Fruit fly (Drosophila melanogaster): ENCODE data around the gene CG16854.

CG16854 gene

DNA sequence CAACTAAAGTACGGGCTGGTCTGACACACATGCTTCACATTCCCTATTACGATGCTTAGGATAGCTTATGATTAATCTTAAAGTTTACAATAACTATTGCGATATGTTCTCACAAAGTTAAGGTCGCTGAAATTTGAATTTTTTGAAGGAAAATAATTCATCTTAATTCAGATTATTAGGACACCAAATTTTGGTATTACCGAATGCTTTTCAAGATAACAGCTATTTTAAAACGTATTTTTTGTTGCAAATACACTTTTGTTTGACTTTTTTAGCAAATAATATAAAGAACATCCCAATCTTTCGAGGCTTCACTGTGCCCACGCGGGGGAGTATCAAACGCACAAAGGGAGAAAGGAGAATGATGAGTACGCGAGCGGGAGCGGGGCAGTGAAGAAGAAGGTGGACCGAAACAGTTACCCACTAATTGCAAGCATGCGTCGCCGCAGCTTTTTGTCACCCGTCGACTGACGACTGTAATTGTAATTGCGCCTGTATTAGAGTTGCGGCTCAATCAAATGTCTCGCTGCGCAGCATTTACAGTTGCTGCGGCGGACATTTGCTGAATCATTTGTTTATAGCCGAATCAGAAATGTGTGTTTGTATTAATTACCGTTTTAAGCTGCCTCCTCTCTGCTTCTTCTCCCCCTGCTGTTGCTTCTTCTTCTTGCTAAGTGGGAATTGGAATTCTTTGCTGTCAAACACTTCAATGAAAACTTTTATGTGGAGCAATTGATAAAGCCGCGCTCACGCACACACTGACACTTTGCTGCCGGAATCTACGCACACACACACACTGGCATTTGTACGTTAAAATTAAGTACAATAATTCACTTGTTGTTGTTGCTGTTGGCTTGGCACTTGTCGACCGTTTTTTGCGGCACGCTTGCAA is 20.3 kb upstream of the CG16854 start:
- no peak for TF ChIP-seq lola (GFP tag; optimal IDR thresholded peaks at IDR 0.05)
- TF ChIP-seq GATAd (GFP tag; optimal IDR thresholded peaks at IDR 0.05): no peak
- no peak for TF ChIP-seq sv (GFP tag; optimal IDR thresholded peaks at IDR 0.05)
- peak; percentile 33 for TF ChIP-seq Sp1 (GFP tag; optimal IDR thresholded peaks at IDR 0.05)
- TF ChIP-seq CG32264 (GFP tag; optimal IDR thresholded peaks at IDR 0.05): peak; percentile 27
- peak; percentile 66 for TF ChIP-seq ey (GFP tag; optimal IDR thresholded peaks at IDR 0.05)
- peak in 1 of 2 experiments; percentile 72 for TF ChIP-seq foxo (GFP tag; optimal IDR thresholded peaks at IDR 0.05)
- no peak for TF ChIP-seq brk (GFP tag; optimal IDR thresholded peaks at IDR 0.05)
- no peak for TF ChIP-seq dl (GFP tag; optimal IDR thresholded peaks at IDR 0.05; ENCODE audit: insufficient read depth in 1 of 2, partially characterized antibody in 2 of 2)
- TF ChIP-seq Mio (GFP tag; optimal IDR thresholded peaks at IDR 0.05): no peak
- no peak for TF ChIP-seq Hr83 (GFP tag; optimal IDR thresholded peaks at IDR 0.05; ENCODE audit: poor library complexity, severe bottlenecking)
- peak; percentile 62 for TF ChIP-seq rgr (GFP tag; optimal IDR thresholded peaks at IDR 0.05)
- TF ChIP-seq OdsH (GFP tag; optimal IDR thresholded peaks at IDR 0.05): peak; percentile 46
- TF ChIP-seq dmrt93B (GFP tag; optimal IDR thresholded peaks at IDR 0.05): no peak
- no peak for TF ChIP-seq N (GFP tag; optimal IDR thresholded peaks at IDR 0.05)
- TF ChIP-seq psq (GFP tag; optimal IDR thresholded peaks at IDR 0.05): peak; percentile 16
- no peak for TF ChIP-seq CG9705 (GFP tag; optimal IDR thresholded peaks at IDR 0.05)
- TF ChIP-seq woc (GFP tag; optimal IDR thresholded peaks at IDR 0.05): peak; percentile 5
- TF ChIP-seq sage (GFP tag; optimal IDR thresholded peaks at IDR 0.05): no peak
- no peak for TF ChIP-seq dsf (GFP tag; optimal IDR thresholded peaks at IDR 0.05; ENCODE audit: borderline replicate concordance)
- no peak for TF ChIP-seq Dif (GFP tag; optimal IDR thresholded peaks at IDR 0.05; ENCODE audit: partially characterized antibody)
- TF ChIP-seq br (GFP tag; optimal IDR thresholded peaks at IDR 0.05): peak; percentile 45
- TF ChIP-seq fru (GFP tag; optimal IDR thresholded peaks at IDR 0.05): peak; percentile 71
- TF ChIP-seq Hnf4 (GFP tag; optimal IDR thresholded peaks at IDR 0.05): peak; percentile 45
- TF ChIP-seq h (GFP tag; optimal IDR thresholded peaks at IDR 0.05): peak; percentile 76
- peak; percentile 55 for TF ChIP-seq HLH106 (tag; optimal IDR thresholded peaks at IDR 0.05)
- no peak for TF ChIP-seq Abd-B (GFP tag; optimal IDR thresholded peaks at IDR 0.05)

dm6 chr2L:11066887-11067459 is 19.5 kb upstream of the CG16854 start, which contains the start of gene Samuel:
Gene Samuel (minus strand): TSS chr2L:11066998.
- TF ChIP-seq Abd-B (GFP tag; optimal IDR thresholded peaks at IDR 0.05) (no peak), pan (optimal IDR thresholded peaks at IDR 0.05) (no peak), Vsx2 (GFP tag; optimal IDR thresholded peaks at IDR 0.05; ENCODE audit: partially characterized antibody) (peak; percentile 56), Hr78 (GFP tag; optimal IDR thresholded peaks at IDR 0.05) (no peak), jim (GFP tag; optimal IDR thresholded peaks at IDR 0.05) (no peak), psq (GFP tag; optimal IDR thresholded peaks at IDR 0.05) (no peak), CG9705 (GFP tag; optimal IDR thresholded peaks at IDR 0.05) (no peak), Myc (optimal IDR thresholded peaks at IDR 0.05) (no peak), OdsH (GFP tag; optimal IDR thresholded peaks at IDR 0.05) (no peak), dmrt93B (GFP tag; optimal IDR thresholded peaks at IDR 0.05) (no peak), Hr83 (GFP tag; optimal IDR thresholded peaks at IDR 0.05; ENCODE audit: poor library complexity, severe bottlenecking) (peak; percentile 46), fru (GFP tag; optimal IDR thresholded peaks at IDR 0.05) (peak; percentile 44), sv (GFP tag; optimal IDR thresholded peaks at IDR 0.05) (no peak), h (GFP tag; optimal IDR thresholded peaks at IDR 0.05) (peak; percentile 41), brk (GFP tag; optimal IDR thresholded peaks at IDR 0.05) (peak; percentile 59), Hnf4 (GFP tag; optimal IDR thresholded peaks at IDR 0.05) (peak; percentile 9), Rel (GFP tag; optimal IDR thresholded peaks at IDR 0.05) (peak; percentile 2), Rel (tag; optimal IDR thresholded peaks at IDR 0.05) (peak; percentile 26), CG32264 (GFP tag; optimal IDR thresholded peaks at IDR 0.05) (peak; percentile 12), Mio (GFP tag; optimal IDR thresholded peaks at IDR 0.05) (no peak), foxo (GFP tag; optimal IDR thresholded peaks at IDR 0.05) (peak; percentile 12 to 40), Dfd (GFP tag; optimal IDR thresholded peaks at IDR 0.05) (no peak), N (GFP tag; optimal IDR thresholded peaks at IDR 0.05) (no peak), rgr (GFP tag; optimal IDR thresholded peaks at IDR 0.05) (no peak), Jra (GFP tag; optimal IDR thresholded peaks at IDR 0.05) (no peak), CrebA (GFP tag; optimal IDR thresholded peaks at IDR 0.05; ENCODE audit: borderline replicate concordance) (peak; percentile 66), dl (GFP tag; optimal IDR thresholded peaks at IDR 0.05; ENCODE audit: insufficient read depth in 1 of 2, partially characterized antibody in 2 of 2) (peak; percentile 86 to 87), ey (GFP tag; optimal IDR thresholded peaks at IDR 0.05) (peak; percentile 38), sage (GFP tag; optimal IDR thresholded peaks at IDR 0.05) (peak; percentile 76), HLH106 (tag; optimal IDR thresholded peaks at IDR 0.05) (no peak), Sp1 (GFP tag; optimal IDR thresholded peaks at IDR 0.05) (peak; percentile 22), usp (GFP tag; optimal IDR thresholded peaks at IDR 0.05) (no peak), br (GFP tag; optimal IDR thresholded peaks at IDR 0.05) (peak; percentile 55), lola (GFP tag; optimal IDR thresholded peaks at IDR 0.05) (no peak), Dif (GFP tag; optimal IDR thresholded peaks at IDR 0.05; ENCODE audit: partially characterized antibody) (peak; percentile 88), woc (GFP tag; optimal IDR thresholded peaks at IDR 0.05) (peak; percentile 22), dsf (GFP tag; optimal IDR thresholded peaks at IDR 0.05; ENCODE audit: borderline replicate concordance) (no peak), tai (GFP tag; optimal IDR thresholded peaks at IDR 0.05) (no peak), GATAd (GFP tag; optimal IDR thresholded peaks at IDR 0.05) (no peak)

Measured in whole organism, wandering third instar larva.